Fruit fly (Drosophila melanogaster) whole organism, embryonic: ENCODE results near the gene CG13029.

ENCODE experiments used
- CG10209 ChIP-seq: fragments of 200-800 bp; sonication (Bioruptor generic); optimal IDR thresholded peaks from 3 replicates; lab custom pipeline; 2017; ENCODE audit warnings: missing biosample characterization, mild to moderate bottlenecking, missing genetic modification characterization, missing genetic modification reagents
- CG10274 ChIP-seq: fragments of 200-800 bp; sonication (Bioruptor generic); optimal IDR thresholded peaks from 3 replicates; lab custom pipeline; 2017; ENCODE audit warnings: missing biosample characterization, mild to moderate bottlenecking, missing genetic modification characterization
- CG10543 ChIP-seq: fragments of 200-800 bp; sonication (Bioruptor generic); optimal IDR thresholded peaks from 3 replicates; lab custom pipeline; 2017; ENCODE audit warnings: missing biosample characterization, mild to moderate bottlenecking, missing genetic modification characterization, moderate library complexity
- CG10565 ChIP-seq: fragments of 200-800 bp; sonication (Bioruptor generic); optimal IDR thresholded peaks from 3 replicates; lab custom pipeline; 2016; ENCODE audit warnings: missing biosample characterization, mild to moderate bottlenecking, missing genetic modification characterization
- CG11085 ChIP-seq: fragments of 200-800 bp; sonication (Bioruptor generic); IDR thresholded peaks from 2 replicates; pipeline ENCODE4 v1.3.6; 2022; ENCODE audit warnings: missing biosample characterization, missing genetic modification characterization
- CG12236 ChIP-seq: fragments of 200-800 bp; sonication (Bioruptor generic); optimal IDR thresholded peaks from 2 replicates; lab custom pipeline; 2016; ENCODE audit warnings: missing biosample characterization, missing genetic modification characterization
- CG12659 ChIP-seq: fragments of 200-800 bp; sonication (Bioruptor generic); optimal IDR thresholded peaks from 3 replicates; lab custom pipeline; 2017; ENCODE audit warnings: mild to moderate bottlenecking, missing biosample characterization, missing genetic modification reagents, missing genetic modification characterization
- CG12942 ChIP-seq: fragments of 200-800 bp; sonication (Bioruptor generic); optimal IDR thresholded peaks from 3 replicates; lab custom pipeline; 2016; ENCODE audit warnings: missing biosample characterization, missing genetic modification characterization
- CG13287 ChIP-seq: fragments of 200-800 bp; sonication (Bioruptor generic); IDR thresholded peaks from 2 replicates; pipeline ENCODE4 v1.3.6; 2022; ENCODE audit warnings: missing biosample characterization, missing genetic modification characterization; ENCODE audit not compliant: partially characterized antibody
- CG1529 ChIP-seq: fragments of 200-800 bp; sonication (Bioruptor generic); optimal IDR thresholded peaks from 3 replicates; lab custom pipeline; 2018; ENCODE audit warnings: missing biosample characterization, missing genetic modification characterization
- CG4328 ChIP-seq: fragments of 200-800 bp; sonication (Bioruptor generic); optimal IDR thresholded peaks from 3 replicates; lab custom pipeline; 2017; ENCODE audit warnings: missing biosample characterization, missing genetic modification reagents, missing genetic modification characterization
- CG43689 ChIP-seq: fragments of 200-800 bp; sonication (Bioruptor generic); IDR thresholded peaks from 2 replicates; pipeline ENCODE4 v1.3.6; 2022; ENCODE audit warnings: missing biosample characterization, missing genetic modification characterization
- CG6254 ChIP-seq: fragments of 200-800 bp; sonication (Bioruptor generic); optimal IDR thresholded peaks from 3 replicates; lab custom pipeline; 2017; ENCODE audit warnings: mild to moderate bottlenecking, missing biosample characterization, missing genetic modification reagents, missing genetic modification characterization
- CG6765 ChIP-seq: fragments of 200-800 bp; sonication (Bioruptor generic); optimal IDR thresholded peaks from 3 replicates; lab custom pipeline; 2017; ENCODE audit warnings: missing biosample characterization, mild to moderate bottlenecking, missing genetic modification characterization
- CG7745 ChIP-seq: fragments of 200-800 bp; sonication (Bioruptor generic); optimal IDR thresholded peaks from 2 replicates; lab custom pipeline; 2018; ENCODE audit warnings: missing biosample characterization, mild to moderate bottlenecking, missing genetic modification characterization, moderate library complexity
- CrebB ChIP-seq: fragments of 200-800 bp; sonication (Bioruptor generic); optimal IDR thresholded peaks from 3 replicates; lab custom pipeline; 2018; ENCODE audit warnings: missing biosample characterization, mild to moderate bottlenecking, missing genetic modification characterization
- D ChIP-seq, 2 experiments: fragments of 200-800 bp in 1 of 2; fragments of >200 bp in 1 of 2; sonication (Bioruptor generic) in 1 of 2; optimal IDR thresholded peaks; 2 replicates in 1 of 2; 3 replicates in 1 of 2; lab custom pipeline; 2017; ENCODE audit warnings: mild to moderate bottlenecking in 1 of 2, missing biosample characterization in 1 of 2, missing genetic modification characterization in 1 of 2, missing genetic modification reagents in 1 of 2
- Ets65A ChIP-seq: fragments of 200-800 bp; sonication (Bioruptor generic); peaks from one replicate; lab custom pipeline; 2016; ENCODE audit warnings: missing biosample characterization, missing genetic modification characterization
- Ets97D ChIP-seq: fragments of 200-800 bp; sonication (Bioruptor generic); optimal IDR thresholded peaks from 3 replicates; lab custom pipeline; 2016; ENCODE audit warnings: missing biosample characterization, missing genetic modification characterization
- Fer2 ChIP-seq: fragments of 200-800 bp; sonication (Bioruptor generic); optimal IDR thresholded peaks from 2 replicates; lab custom pipeline; 2018; ENCODE audit warnings: missing biosample characterization, mild to moderate bottlenecking, missing genetic modification characterization, moderate library complexity
- Hr3 ChIP-seq: fragments of 200-800 bp; sonication (Bioruptor generic); optimal IDR thresholded peaks from 3 replicates; lab custom pipeline; 2016; ENCODE audit warnings: missing biosample characterization, missing genetic modification characterization
- MTF-1 ChIP-seq: fragments of 200-800 bp; sonication (Bioruptor generic); optimal IDR thresholded peaks from 2 replicates; lab custom pipeline; 2018; ENCODE audit warnings: missing biosample characterization, mild to moderate bottlenecking, missing genetic modification characterization, borderline replicate concordance
- Mrtf ChIP-seq: fragments of 200-800 bp; sonication (Bioruptor generic); IDR thresholded peaks from 3 replicates; pipeline ENCODE4 v1.3.6; 2022; ENCODE audit warnings: missing biosample characterization, missing genetic modification characterization
- NK7.1 ChIP-seq: fragments of 200-800 bp; sonication (Bioruptor generic); optimal IDR thresholded peaks from 3 replicates; lab custom pipeline; 2016; ENCODE audit warnings: missing biosample characterization, missing genetic modification characterization
- Opbp ChIP-seq: fragments of 200-800 bp; sonication (Bioruptor generic); IDR thresholded peaks from 3 replicates; pipeline ENCODE4 v1.3.6; 2022; ENCODE audit warnings: missing biosample characterization, missing genetic modification characterization; ENCODE audit not compliant: partially characterized antibody
- Rx ChIP-seq: fragments of 200-800 bp; sonication (Bioruptor generic); IDR thresholded peaks from 2 replicates; pipeline ENCODE4 v1.3.6; 2022; ENCODE audit warnings: missing biosample characterization, missing genetic modification characterization
- Sry-δ ChIP-seq: fragments of 200-800 bp; sonication (Bioruptor generic); optimal IDR thresholded peaks from 2 replicates; lab custom pipeline; 2016; ENCODE audit warnings: missing biosample characterization, missing genetic modification characterization
- Ssrp ChIP-seq: fragments of 200-800 bp; sonication (Bioruptor generic); optimal IDR thresholded peaks from 2 replicates; lab custom pipeline; 2018; ENCODE audit warnings: missing biosample characterization, mild to moderate bottlenecking, missing genetic modification characterization, moderate library complexity
- Stat92E ChIP-seq, 3 experiments: fragments of >200 bp in 2 of 3; fragments of 200-800 bp in 1 of 3; sonication (Bioruptor generic) in 1 of 3; optimal IDR thresholded peaks; 2 replicates each; lab custom pipeline; 2017 to 2019; ENCODE audit warnings: missing biosample characterization in 3 of 3, missing genetic modification characterization in 3 of 3, mild to moderate bottlenecking in 1 of 3, moderate library complexity in 1 of 3
- TFAM ChIP-seq: fragments of 200-800 bp; sonication (Bioruptor generic); optimal IDR thresholded peaks from 2 replicates; lab custom pipeline; 2017; ENCODE audit warnings: missing biosample characterization, missing genetic modification characterization, inconsistent platforms
- Vsx1 ChIP-seq: fragments of 200-800 bp; sonication (Bioruptor generic); optimal IDR thresholded peaks from 2 replicates; lab custom pipeline; 2017; ENCODE audit warnings: missing biosample characterization, mild to moderate bottlenecking, missing genetic modification characterization, missing genetic modification reagents
- Xrp1 ChIP-seq: fragments of 200-800 bp; sonication (Bioruptor generic); IDR thresholded peaks from 2 replicates; pipeline ENCODE4 v1.3.6; 2022; ENCODE audit warnings: missing biosample characterization, missing genetic modification characterization
- aop ChIP-seq: fragments of 200-800 bp; sonication (Bioruptor generic); IDR thresholded peaks from 2 replicates; pipeline ENCODE4 v1.3.6; 2022; ENCODE audit warnings: missing biosample characterization, missing genetic modification characterization
- dmrt11E ChIP-seq: fragments of 200-800 bp; sonication (Bioruptor generic); optimal IDR thresholded peaks from 3 replicates; lab custom pipeline; 2018; ENCODE audit warnings: missing biosample characterization, mild to moderate bottlenecking, missing genetic modification characterization, moderate library complexity
- dysf ChIP-seq: fragments of 200-800 bp; sonication (Bioruptor generic); IDR thresholded peaks from 3 replicates; pipeline ENCODE4 v1.3.6; 2022; ENCODE audit warnings: missing biosample characterization, missing genetic modification characterization
- fd64A ChIP-seq: fragments of 200-800 bp; sonication (Bioruptor generic); optimal IDR thresholded peaks from 3 replicates; lab custom pipeline; 2018; ENCODE audit warnings: missing biosample characterization, mild to moderate bottlenecking, missing genetic modification characterization
- hbn ChIP-seq: fragments of 200-800 bp; sonication (Bioruptor generic); IDR thresholded peaks from 2 replicates; pipeline ENCODE4 v1.3.6; 2022; ENCODE audit warnings: missing biosample characterization, missing genetic modification characterization; ENCODE audit not compliant: partially characterized antibody
- maf-S ChIP-seq: fragments of 200-800 bp; sonication (Bioruptor generic); optimal IDR thresholded peaks from 2 replicates; lab custom pipeline; 2016; ENCODE audit warnings: missing biosample characterization, missing genetic modification characterization
- mld ChIP-seq: fragments of 200-800 bp; sonication (Bioruptor generic); IDR thresholded peaks from 3 replicates; pipeline ENCODE4 v1.3.6; 2022; ENCODE audit warnings: missing biosample characterization, missing genetic modification characterization; ENCODE audit not compliant: partially characterized antibody
- pfk ChIP-seq: fragments of 200-800 bp; sonication (Bioruptor generic); optimal IDR thresholded peaks from 2 replicates; lab custom pipeline; 2018; ENCODE audit warnings: missing biosample characterization, mild to moderate bottlenecking, missing genetic modification characterization, moderate library complexity
- pita ChIP-seq: fragments of 200-800 bp; sonication (Bioruptor generic); optimal IDR thresholded peaks from 2 replicates; lab custom pipeline; 2017; ENCODE audit warnings: missing biosample characterization, mild to moderate bottlenecking, missing genetic modification characterization
- run ChIP-seq: fragments of 200-800 bp; sonication (Bioruptor generic); optimal IDR thresholded peaks from 3 replicates; lab custom pipeline; 2018; ENCODE audit warnings: missing biosample characterization, mild to moderate bottlenecking, missing genetic modification characterization
- sens-2 ChIP-seq: fragments of 200-800 bp; sonication (Bioruptor generic); IDR thresholded peaks from 2 replicates; pipeline ENCODE4 v1.3.6; 2022; ENCODE audit warnings: missing biosample characterization, missing genetic modification characterization
- slbo ChIP-seq: fragments of 200-800 bp; sonication (Bioruptor generic); IDR thresholded peaks from 2 replicates; pipeline ENCODE4 v1.3.6; 2022; ENCODE audit warnings: missing biosample characterization, missing genetic modification characterization
- sqz ChIP-seq: fragments of 200-800 bp; sonication (Bioruptor generic); optimal IDR thresholded peaks from 3 replicates; lab custom pipeline; 2018; ENCODE audit warnings: missing biosample characterization, mild to moderate bottlenecking, missing genetic modification characterization
- ssp ChIP-seq: fragments of 200-800 bp; sonication (Bioruptor generic); IDR thresholded peaks from 2 replicates; pipeline ENCODE4 v1.3.6; 2022; ENCODE audit warnings: missing biosample characterization, missing genetic modification characterization
- tio ChIP-seq: fragments of 200-800 bp; sonication (Bioruptor generic); optimal IDR thresholded peaks from 2 replicates; lab custom pipeline; 2017; ENCODE audit warnings: missing biosample characterization, missing genetic modification characterization, inconsistent platforms
- zfh1 ChIP-seq: fragments of 200-800 bp; sonication (Bioruptor generic); IDR thresholded peaks from 3 replicates; pipeline ENCODE4 v1.3.6; 2022; ENCODE audit warnings: missing biosample characterization, missing genetic modification characterization

CG13029 gene

dm6 chr3L:16853533-16854386 lies 6.7 kb upstream of the CG13029 start, which contains the start of gene sina (continued):
- TF ChIP-seq MTF-1 (no peak), CG12942 (GFP tag; lab: Kevin White, UChicago) (no peak), run (tag; lab: Kevin White, UChicago) (no peak), Ssrp (tag; lab: Kevin White, UChicago) (no peak), Rx (GFP tag; lab: Robert Waterston, UW) (no peak), Sry-δ (GFP tag; lab: Kevin White, UChicago) (peak; percentile 91), sqz (GFP tag; lab: Kevin White, UChicago) (no peak), Ets65A (peak; percentile 84), Fer2 (tag; lab: Kevin White, UChicago) (no peak), CG6765 (peak; percentile 38), Xrp1 (GFP tag; lab: Robert Waterston, UW) (no peak), Ets97D (GFP tag; lab: Kevin White, UChicago) (peak; percentile 81), Stat92E (GFP tag; optimal IDR thresholded peaks at IDR 0.05; lab: Kevin White, UChicago) (peak in 1 of 3 experiments; percentile 11), CG10274 (GFP tag; lab: Kevin White, UChicago) (no peak), Opbp (GFP tag; lab: Robert Waterston, UW) (peak; percentile 83), D (optimal IDR thresholded peaks at IDR 0.05; lab: Kevin White, UChicago) (no peak), D (GFP tag; optimal IDR thresholded peaks at IDR 0.05; lab: Kevin White, UChicago) (no peak), mld (GFP tag; lab: Robert Waterston, UW) (peak; percentile 68; the same call in 2 of the 3 replicates), slbo (GFP tag; lab: Robert Waterston, UW) (peak; percentile 8; the same call in 1 of the 2 replicates), Hr3 (GFP tag; lab: Kevin White, UChicago) (no peak), fd64A (no peak), CG10209 (GFP tag; lab: Kevin White, UChicago) (no peak), pfk (peak; percentile 23), sens-2 (no peak), maf-S (GFP tag; lab: Kevin White, UChicago) (no peak), ssp (GFP tag; lab: Robert Waterston, UW) (0 out of 2 replicates have a peak, but pooled peaks have one; percentile 26), hbn (GFP tag; lab: Robert Waterston, UW) (peak; percentile 71), CG12659 (peak; percentile 87), CG11085 (GFP tag; lab: Robert Waterston, UW) (no peak), CG6254 (GFP tag; lab: Kevin White, UChicago) (no peak), CG7745 (tag; lab: Kevin White, UChicago) (peak; percentile 93), tio (GFP tag; lab: Kevin White, UChicago) (no peak), CG10543 (GFP tag; lab: Kevin White, UChicago) (no peak), CG43689 (no peak), CG10565 (GFP tag; lab: Kevin White, UChicago) (no peak), dysf (GFP tag; lab: Robert Waterston, UW) (no peak), Vsx1 (GFP tag; lab: Kevin White, UChicago) (no peak), CG4328 (GFP tag; lab: Kevin White, UChicago) (no peak), dmrt11E (no peak), aop (GFP tag; lab: Robert Waterston, UW) (no peak), CrebB (tag; lab: Kevin White, UChicago) (no peak), CG1529 (GFP tag; lab: Kevin White, UChicago) (no peak), TFAM (GFP tag; lab: Kevin White, UChicago) (no peak), NK7.1 (GFP tag; lab: Kevin White, UChicago) (no peak), pita (GFP tag; lab: Kevin White, UChicago) (no peak), CG13287 (peak; percentile 88), Mrtf (GFP tag; lab: Robert Waterston, UW) (no peak), CG12236 (GFP tag; lab: Kevin White, UChicago) (no peak), zfh1 (GFP tag; lab: Robert Waterston, UW) (no peak)
